Worm (Caenorhabditis elegans): Measurements from ENCODE around the gene nspc-17.

Gene nspc-17

DNA sequence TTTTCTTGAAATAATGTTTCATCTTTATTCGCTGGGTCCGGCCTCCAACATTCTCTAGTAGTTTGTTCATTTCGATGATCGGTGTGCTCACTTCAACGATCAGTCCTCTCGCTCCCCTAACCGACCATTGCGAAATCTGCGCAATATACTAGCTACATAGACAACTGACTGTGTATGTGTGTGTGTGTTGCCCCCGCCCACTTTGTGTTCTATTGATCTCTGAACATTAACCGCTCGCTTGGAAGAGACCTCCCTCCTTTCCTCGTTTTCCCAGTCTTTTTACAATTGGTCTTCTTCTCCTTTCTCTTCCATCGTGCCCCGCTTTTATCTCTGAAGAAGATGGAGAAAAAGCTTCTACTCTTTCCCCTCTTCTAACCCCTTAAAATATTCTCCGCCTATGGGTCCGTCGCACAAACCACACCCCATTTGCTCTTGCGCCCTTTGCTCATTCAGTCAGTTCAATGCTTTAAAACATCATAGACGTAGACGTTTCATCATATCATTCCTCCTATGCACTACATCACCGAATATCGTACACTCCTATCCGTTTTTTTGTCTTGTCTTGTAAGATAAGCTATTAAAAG is 32.5 kb upstream of the nspc-17 start (continued):
- TF ChIP-seq aptf-2 (GFP tag; conservative IDR thresholded peaks at IDR 0.05), result no peak
- TF ChIP-seq dox-1 (GFP tag; IDR thresholded peaks at IDR 0.05), result 0 out of 2 replicates have a peak, but pooled peaks have one; percentile 5
- no peak for TF ChIP-seq T26A5.8 (tag; optimal IDR thresholded peaks at IDR 0.05)
- peak; percentile 26 for TF ChIP-seq ZK185.1 (tag; optimal IDR thresholded peaks at IDR 0.05; ENCODE audit: poor library complexity, severe bottlenecking)
- TF ChIP-seq madf-3 (GFP tag; IDR thresholded peaks at IDR 0.05), result no peak
- TF ChIP-seq cebp-1 (GFP tag; IDR thresholded peaks at IDR 0.05), result peak; percentile 93
- peak; percentile 98 for TF ChIP-seq cebp-1 (tag; optimal IDR thresholded peaks at IDR 0.05)
- TF ChIP-seq tbp1 (GFP tag; optimal IDR thresholded peaks at IDR 0.05), result no peak
- TF ChIP-seq lin-40 (tag; optimal IDR thresholded peaks at IDR 0.05), result peak; percentile 33

DNA sequence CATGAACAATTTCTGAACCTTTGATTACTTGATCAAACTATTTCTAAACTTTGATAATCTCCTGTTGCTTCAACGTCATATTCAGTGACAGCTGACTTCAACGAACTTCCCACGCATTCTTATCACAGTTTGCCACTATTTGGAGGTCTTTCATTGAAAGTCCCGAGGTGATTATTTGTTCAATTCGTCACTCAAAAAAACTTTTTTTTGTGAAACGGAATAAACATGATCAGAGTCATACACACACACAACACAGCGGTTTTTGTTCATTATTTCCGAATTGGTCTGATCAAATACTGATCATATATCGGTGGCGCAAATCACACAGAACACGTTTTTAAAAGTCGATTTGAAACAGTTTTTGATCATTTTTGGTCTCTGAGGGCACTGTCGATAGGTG is 31.4 kb upstream of the nspc-17 start:
- TF ChIP-seq D2030.7 (GFP tag; IDR thresholded peaks at IDR 0.05), result no peak

DNA sequence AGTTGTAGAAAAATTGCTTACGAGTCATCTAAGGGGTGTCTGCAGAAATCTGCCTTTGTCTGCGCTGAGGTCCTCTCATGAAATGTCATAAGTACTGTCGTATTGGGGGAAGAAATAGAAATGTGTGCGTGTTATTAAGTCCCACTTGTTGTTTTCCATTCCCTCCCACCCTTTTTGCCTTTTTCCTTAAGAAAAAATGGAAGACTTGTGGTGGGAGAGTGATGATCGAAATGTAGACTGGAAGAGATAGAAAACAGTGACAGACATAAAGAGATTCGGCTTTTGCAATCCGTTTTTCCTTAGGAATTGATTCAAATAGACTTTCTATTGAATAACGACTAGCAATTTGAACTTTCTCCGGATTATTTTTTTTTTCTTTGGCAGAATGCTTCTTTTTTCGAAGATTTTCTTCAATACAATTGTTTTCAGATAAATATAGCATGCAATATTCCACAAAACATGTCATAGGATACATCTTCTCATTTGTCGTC is 24.8 kb upstream of the nspc-17 start, which contains the start of gene ram-5:
Gene ram-5, plus strand, starts transcription at position 441 of the 491 bp plus-strand sequence.
- TF ChIP-seq snpc-4 (GFP tag; optimal IDR thresholded peaks at IDR 0.05) (no peak), snpc-4 (tag; optimal IDR thresholded peaks at IDR 0.05) (no peak), hmg-1.2 (GFP tag; IDR thresholded peaks at IDR 0.05) (no peak), chd-7 (tag; optimal IDR thresholded peaks at IDR 0.05) (no peak), ztf-22 (GFP tag; optimal IDR thresholded peaks at IDR 0.05) (no peak), ceh-27 (GFP tag; optimal IDR thresholded peaks at IDR 0.05) (peak; percentile 16), nfya-1 (tag; optimal IDR thresholded peaks at IDR 0.05; ENCODE audit: borderline replicate concordance, insufficient read depth) (no peak), tbx-9 (tag; optimal IDR thresholded peaks at IDR 0.05; ENCODE audit: borderline replicate concordance) (no peak), athp-1 (tag; optimal IDR thresholded peaks at IDR 0.05) (no peak), F10E7.11 (tag; optimal IDR thresholded peaks at IDR 0.05) (no peak)

DNA sequence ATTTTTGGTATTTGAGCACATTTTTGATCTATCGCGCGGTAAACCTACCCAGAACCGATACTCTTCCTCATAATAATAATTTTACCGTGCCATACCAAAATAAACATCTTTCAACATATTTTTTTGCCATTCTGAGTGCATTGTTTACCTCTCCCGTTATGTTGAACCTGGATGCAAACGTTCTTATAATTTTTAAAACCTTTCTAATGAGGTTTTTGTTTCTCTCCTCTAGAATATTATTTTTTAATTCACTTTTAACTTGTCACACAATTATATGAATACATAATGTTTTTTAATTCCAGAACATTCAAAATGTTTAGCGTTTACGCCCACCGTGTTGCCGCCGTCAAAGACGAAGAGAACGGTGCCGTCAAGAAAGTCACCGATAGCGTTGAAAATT is 20.6 kb upstream of the nspc-17 start, which contains the start of gene enri-2:
Gene enri-2, plus strand, starts transcription at position 301 of the 400 bp plus-strand sequence.
- no peak for TF ChIP-seq ztf-6 (GFP tag; IDR thresholded peaks at IDR 0.05)
- TF ChIP-seq lag-1 (GFP tag; IDR thresholded peaks at IDR 0.05), result no peak
- TF ChIP-seq F10E7.11 (tag; optimal IDR thresholded peaks at IDR 0.05), result no peak
- TF ChIP-seq F22D6.2 (tag; optimal IDR thresholded peaks at IDR 0.05), result no peak
- TF ChIP-seq aptf-2 (GFP tag; conservative IDR thresholded peaks at IDR 0.05), result no peak
- no peak for TF ChIP-seq F33H1.4 (GFP tag; IDR thresholded peaks at IDR 0.05)
- TF ChIP-seq sea-2 (GFP tag; IDR thresholded peaks at IDR 0.05), result no peak
- no peak for TF ChIP-seq hmg-1.2 (GFP tag; IDR thresholded peaks at IDR 0.05)
- TF ChIP-seq dpff-1 (tag; optimal IDR thresholded peaks at IDR 0.05), result no peak
- TF ChIP-seq ceh-58 (GFP tag; IDR thresholded peaks at IDR 0.05), result no peak
- no peak for TF ChIP-seq madf-8 (GFP tag; conservative IDR thresholded peaks at IDR 0.05)
- no peak for TF ChIP-seq dpl-1 (GFP tag; optimal IDR thresholded peaks at IDR 0.05)
- TF ChIP-seq snpc-1.1 (tag; optimal IDR thresholded peaks at IDR 0.05; ENCODE audit: insufficient read depth), result no peak
- TF ChIP-seq snpc-3.4 (tag; optimal IDR thresholded peaks at IDR 0.05), result no peak

ce11 chrX:14543224-14543623 is 18.2 kb upstream of the nspc-17 start, which contains the start of gene T24C2.3:
TSS of gene T24C2.3 (plus strand) at chrX:14543524.
- TF ChIP-seq T26A5.8 (tag; optimal IDR thresholded peaks at IDR 0.05), result no peak
- no peak for TF ChIP-seq F49E8.2 (tag; optimal IDR thresholded peaks at IDR 0.05; ENCODE audit: insufficient read depth)
- TF ChIP-seq snpc-1.1 (tag; optimal IDR thresholded peaks at IDR 0.05; ENCODE audit: insufficient read depth), result no peak
- TF ChIP-seq lsy-27 (tag; optimal IDR thresholded peaks at IDR 0.05; ENCODE audit: borderline replicate concordance, insufficient read depth), result no peak
- no peak for TF ChIP-seq Y79H2A.3 (GFP tag; conservative IDR thresholded peaks at IDR 0.05)
- no peak for TF ChIP-seq somi-1 (GFP tag; optimal IDR thresholded peaks at IDR 0.05)
- no peak for TF ChIP-seq madf-10 (tag; optimal IDR thresholded peaks at IDR 0.05)

Measured in whole organism, young adult.